Fruit fly (Drosophila melanogaster) whole organism: ENCODE results near the gene CG2260.
A peak's percentile ranks its signal among the peaks of the same experiment; 100 is the strongest.

Experiments used
- CG8478 ChIP-seq: fragments of >200 bp; optimal IDR thresholded peaks from 2 replicates; lab custom pipeline; 2018; ENCODE audit warnings: inconsistent platforms
- Dll ChIP-seq: fragments of >200 bp; optimal IDR thresholded peaks from 2 replicates; lab custom pipeline; 2017
- EcR ChIP-seq, 2 experiments: fragments of >200 bp; optimal IDR thresholded peaks; 2 replicates each; lab custom pipeline; 2017; ENCODE audit warnings: missing biosample characterization in 2 of 2, missing genetic modification characterization in 2 of 2, missing genetic modification reagents in 2 of 2
- pan ChIP-seq: fragments of >200 bp; optimal IDR thresholded peaks from 2 replicates; lab custom pipeline; 2017
- psq ChIP-seq: fragments of >200 bp; optimal IDR thresholded peaks from 2 replicates; lab custom pipeline; 2017
- usp ChIP-seq: fragments of >200 bp; optimal IDR thresholded peaks from 2 replicates; lab custom pipeline; 2017; ENCODE audit warnings: missing biosample characterization, missing genetic modification characterization, mixed read lengths

Gene CG2260

dm6 chrX:8106281-8107050 lies 14.5 kb downstream of the CG2260 start:
- TF ChIP-seq CG8478: no peak
- TF ChIP-seq Dll (lab: Kevin White, UChicago): no peak
- TF ChIP-seq EcR (GFP tag; optimal IDR thresholded peaks at IDR 0.05; lab: Kevin White, UChicago): no peak
- no peak for TF ChIP-seq pan (lab: Kevin White, UChicago)
- TF ChIP-seq psq (lab: Kevin White, UChicago): no peak
- no peak for TF ChIP-seq usp (GFP tag; lab: Kevin White, UChicago)

- TF ChIP-seq EcR (GFP tag; optimal IDR thresholded peaks at IDR 0.05; lab: Kevin White, UChicago) (no peak), usp (GFP tag; lab: Kevin White, UChicago) (no peak), Dll (lab: Kevin White, UChicago) (no peak), psq (lab: Kevin White, UChicago) (no peak), pan (lab: Kevin White, UChicago) (no peak), CG8478 (no peak)
Observed at dm6 chrX:8101479-8102198, 19.3 kb downstream of the CG2260 start, which contains the start of gene CG2258. CG2258 (minus strand) TSS chrX:8102095.

dm6 chrX:8100826-8101079 lies 20.2 kb downstream of the CG2260 start:
- TF ChIP-seq CG8478 (no peak), pan (lab: Kevin White, UChicago) (no peak), psq (lab: Kevin White, UChicago) (no peak), usp (GFP tag; lab: Kevin White, UChicago) (no peak), EcR (GFP tag; optimal IDR thresholded peaks at IDR 0.05; lab: Kevin White, UChicago) (no peak), Dll (lab: Kevin White, UChicago) (no peak)

dm6 chrX:8100026-8100825 lies 20.7 kb downstream of the CG2260 start:
- TF ChIP-seq pan (lab: Kevin White, UChicago) (no peak), usp (GFP tag; lab: Kevin White, UChicago) (no peak), psq (lab: Kevin White, UChicago) (no peak), Dll (lab: Kevin White, UChicago) (no peak), CG8478 (no peak)

- TF ChIP-seq pan (lab: Kevin White, UChicago): no peak
- TF ChIP-seq usp (GFP tag; lab: Kevin White, UChicago): no peak
- no peak for TF ChIP-seq Dll (lab: Kevin White, UChicago)
- TF ChIP-seq EcR (GFP tag; optimal IDR thresholded peaks at IDR 0.05; lab: Kevin White, UChicago): no peak
- TF ChIP-seq psq (lab: Kevin White, UChicago): no peak
- TF ChIP-seq CG8478: no peak
Observed at dm6 chrX:8093722-8094177, 27.2 kb downstream of the CG2260 start, which contains the start of gene UbcE2H. UbcE2H (minus strand) TSS chrX:8094064.

- TF ChIP-seq EcR (GFP tag; optimal IDR thresholded peaks at IDR 0.05; lab: Kevin White, UChicago): peak; percentile 81 to 84
- no peak for TF ChIP-seq Dll (lab: Kevin White, UChicago)
Observed at dm6 chrX:8092893-8093721, 27.8 kb downstream of the CG2260 start.

dm6 chrX:8092075-8092682 lies 28.8 kb downstream of the CG2260 start:
- TF ChIP-seq pan (lab: Kevin White, UChicago) (no peak), Dll (lab: Kevin White, UChicago) (peak; percentile 85)

dm6 chrX:8091017-8091620 lies 29.8 kb downstream of the CG2260 start:
- TF ChIP-seq pan (lab: Kevin White, UChicago) (no peak), EcR (GFP tag; optimal IDR thresholded peaks at IDR 0.05; lab: Kevin White, UChicago) (no peak), usp (GFP tag; lab: Kevin White, UChicago) (no peak), psq (lab: Kevin White, UChicago) (no peak), CG8478 (no peak), Dll (lab: Kevin White, UChicago) (peak; percentile 13)

dm6 chrX:8087113-8087512 lies 33.8 kb downstream of the CG2260 start, which contains the start of gene CG2256:
CG2256 (minus strand) TSS chrX:8087213.
- TF ChIP-seq Dll (lab: Kevin White, UChicago) (no peak), pan (lab: Kevin White, UChicago) (no peak), EcR (GFP tag; optimal IDR thresholded peaks at IDR 0.05; lab: Kevin White, UChicago) (no peak), CG8478 (no peak), psq (lab: Kevin White, UChicago) (no peak), usp (GFP tag; lab: Kevin White, UChicago) (no peak)
